Fruit fly (Drosophila melanogaster): ENCODE data around the gene CG13481.

The CG13481 gene

dm6 chr3L:14343344-14343972 is 26.0 kb downstream of the CG13481 start:
- TF ChIP-seq CG8119 (GFP tag; IDR thresholded peaks at IDR 0.05): peak; percentile 31; the same call in 1 of the 3 replicates
- TF ChIP-seq Hr4 (GFP tag; optimal IDR thresholded peaks at IDR 0.05): no peak
- TF ChIP-seq CG11294 (GFP tag; IDR thresholded peaks at IDR 0.05): no peak
- no peak for TF ChIP-seq Ets96B (tag; optimal IDR thresholded peaks at IDR 0.05)
- no peak for TF ChIP-seq CG6276 (GFP tag; optimal IDR thresholded peaks at IDR 0.05)
- TF ChIP-seq CG7368 (GFP tag; optimal IDR thresholded peaks at IDR 0.05): no peak
- no peak for TF ChIP-seq Sox102F (GFP tag; optimal IDR thresholded peaks at IDR 0.05)

- TF ChIP-seq CG8319 (GFP tag; optimal IDR thresholded peaks at IDR 0.05) (peak; percentile 83), vri (GFP tag; optimal IDR thresholded peaks at IDR 0.05) (peak; percentile 74), ss (GFP tag; optimal IDR thresholded peaks at IDR 0.05) (peak; percentile 84 to 90), CG34406 (GFP tag; optimal IDR thresholded peaks at IDR 0.05) (peak; percentile 85), CG8119 (GFP tag; IDR thresholded peaks at IDR 0.05) (peak; percentile 94), achi (GFP tag; optimal IDR thresholded peaks at IDR 0.05) (peak; percentile 92), cyc (GFP tag; optimal IDR thresholded peaks at IDR 0.05) (peak; percentile 77), CG6854 (GFP tag; optimal IDR thresholded peaks at IDR 0.05) (peak; percentile 39), Eip78C (GFP tag) (peak; percentile 98), spab (GFP tag; optimal IDR thresholded peaks at IDR 0.05) (peak; percentile 86), OdsH (GFP tag; optimal IDR thresholded peaks at IDR 0.05) (peak; percentile 93), CG4318 (GFP tag; optimal IDR thresholded peaks at IDR 0.05) (peak; percentile 88), eg (GFP tag; IDR thresholded peaks at IDR 0.05) (peak; percentile 93), Hr39 (GFP tag; optimal IDR thresholded peaks at IDR 0.05) (peak; percentile 82), CG31627 (GFP tag; optimal IDR thresholded peaks at IDR 0.05) (peak; percentile 76), salr (GFP tag; optimal IDR thresholded peaks at IDR 0.05) (peak; percentile 82 to 85), CG16779 (tag; optimal IDR thresholded peaks at IDR 0.05) (peak; percentile 75), Sox15 (GFP tag; optimal IDR thresholded peaks at IDR 0.05) (peak; percentile 84), svp (GFP tag) (peak; percentile 89), Gug (GFP tag; IDR thresholded peaks at IDR 0.05) (peak; percentile 81), CG11294 (GFP tag; IDR thresholded peaks at IDR 0.05) (peak; percentile 83), pdm3 (GFP tag; optimal IDR thresholded peaks at IDR 0.05) (peak; percentile 92), dsx (GFP tag; optimal IDR thresholded peaks at IDR 0.05; ENCODE audit: poor library complexity, severe bottlenecking) (peak; percentile 88), Hr4 (GFP tag; optimal IDR thresholded peaks at IDR 0.05) (peak; percentile 96), lz (GFP tag; optimal IDR thresholded peaks at IDR 0.05) (peak; percentile 73), CG8632 (GFP tag; optimal IDR thresholded peaks at IDR 0.05) (peak; percentile 82), Sox14 (GFP tag; optimal IDR thresholded peaks at IDR 0.05) (peak; percentile 91), CG15336 (GFP tag; IDR thresholded peaks at IDR 0.05) (peak; percentile 93), CG10631 (GFP tag; optimal IDR thresholded peaks at IDR 0.05) (peak; percentile 91), topi (GFP tag; optimal IDR thresholded peaks at IDR 0.05) (peak; percentile 77), esn (GFP tag; optimal IDR thresholded peaks at IDR 0.05) (peak; percentile 81), Eip93F (GFP tag; optimal IDR thresholded peaks at IDR 0.05) (no peak), Ets21C (GFP tag; optimal IDR thresholded peaks at IDR 0.05) (peak; percentile 54), Met (GFP tag; optimal IDR thresholded peaks at IDR 0.05) (peak; percentile 66), Sox102F (GFP tag; optimal IDR thresholded peaks at IDR 0.05) (peak; percentile 69), CG3032 (tag; optimal IDR thresholded peaks at IDR 0.05) (peak; percentile 80), CG6276 (GFP tag; optimal IDR thresholded peaks at IDR 0.05) (peak; percentile 82), CG6163 (GFP tag; IDR thresholded peaks at IDR 0.05) (peak; percentile 96), CG3919 (GFP tag; optimal IDR thresholded peaks at IDR 0.05) (peak; percentile 95), fd85E (GFP tag; optimal IDR thresholded peaks at IDR 0.05) (peak; percentile 64), Smox (GFP tag; optimal IDR thresholded peaks at IDR 0.05) (peak; percentile 67), CG11762 (GFP tag; optimal IDR thresholded peaks at IDR 0.05; ENCODE audit: insufficient read depth) (peak; percentile 87), CG7368 (GFP tag; optimal IDR thresholded peaks at IDR 0.05) (peak; percentile 93), CG6808 (GFP tag; optimal IDR thresholded peaks at IDR 0.05) (peak; percentile 85), net (GFP tag; optimal IDR thresholded peaks at IDR 0.05) (peak; percentile 92), Hr38 (GFP tag; optimal IDR thresholded peaks at IDR 0.05) (peak; percentile 80), CG6792 (GFP tag; optimal IDR thresholded peaks at IDR 0.05) (peak; percentile 88)
Observed at dm6 chr3L:14338886-14339285, 30.6 kb downstream of the CG13481 start.
